Worm (Caenorhabditis elegans) whole organism, midembryonic: ENCODE results near the gene C07A9.12.

Source experiments
- T22C8.4 ChIP-seq: fragments of 200-800 bp; sonication (Bioruptor generic); IDR thresholded peaks from 2 replicates; pipeline ENCODE4 v1.3.6; 2022; ENCODE audit warnings: missing genetic modification characterization, missing compliant biosample characterization
- cog-1 ChIP-seq: sonication (generic microtip); optimal IDR thresholded peaks from 2 replicates; lab custom pipeline; 2016; ENCODE audit warnings: missing genetic modification characterization, missing compliant biosample characterization
- flt-1 ChIP-seq: fragments of 200-800 bp; sonication (Bioruptor generic); IDR thresholded peaks from 2 replicates; pipeline ENCODE4 v1.3.6; 2022; ENCODE audit warnings: missing genetic modification characterization, missing compliant biosample characterization
- klf-2 ChIP-seq: fragments of 200-800 bp; sonication (Bioruptor generic); conservative IDR thresholded peaks from 2 replicates; pipeline ENCODE4 v1.3.6; 2022; ENCODE audit warnings: missing genetic modification reagents, missing genetic modification characterization, missing compliant biosample characterization
- med-1 ChIP-seq: sonication (generic microtip); optimal IDR thresholded peaks from 2 replicates; lab custom pipeline; 2017; ENCODE audit warnings: missing genetic modification characterization, mild to moderate bottlenecking, missing compliant biosample characterization, antibody characterized with exemption, missing genetic modification reagents; ENCODE audit not compliant: insufficient read depth
- tab-1 ChIP-seq: fragments of 200-800 bp; sonication (Bioruptor generic); IDR thresholded peaks from 2 replicates; pipeline ENCODE4 v1.3.6; 2022; ENCODE audit warnings: missing genetic modification characterization, missing compliant biosample characterization
- ztf-23 ChIP-seq: fragments of 200-800 bp; sonication (Bioruptor generic); IDR thresholded peaks from 2 replicates; pipeline ENCODE4 v1.3.6; 2022; ENCODE audit warnings: missing genetic modification reagents, missing genetic modification characterization, missing compliant biosample characterization
- ztf-29 ChIP-seq: fragments of 200-800 bp; sonication (Bioruptor generic); IDR thresholded peaks from 2 replicates; pipeline ENCODE4 v1.3.6; 2022; ENCODE audit warnings: missing genetic modification reagents, missing genetic modification characterization, missing compliant biosample characterization

ce11 chrIII:9731313-9731912, 4.1 kb upstream of the C07A9.12 start:
- TF ChIP-seq med-1 = no peak
- no peak for TF ChIP-seq flt-1 (GFP tag; lab: Robert Waterston, UW)
- TF ChIP-seq klf-2 (GFP tag; lab: Robert Waterston, UW) = no peak
- no peak for TF ChIP-seq tab-1 (GFP tag; lab: Robert Waterston, UW)
- no peak for TF ChIP-seq ztf-23
- no peak for TF ChIP-seq T22C8.4 (GFP tag; lab: Robert Waterston, UW)
- TF ChIP-seq cog-1 (tag; lab: Kevin White, UChicago) = no peak
- TF ChIP-seq ztf-29 (GFP tag; lab: Robert Waterston, UW) = no peak
